Fruit fly (Drosophila melanogaster) S2 (cell line): ENCODE results near the gene Nup358.

Experiments used
- CG8478 ChIP-seq: fragments of >200 bp; optimal IDR thresholded peaks from 2 replicates; lab custom pipeline; 2018
- CTCF ChIP-seq, 2 experiments: fragments of >200 bp; optimal IDR thresholded peaks; 2 replicates each; lab custom pipeline; 2018

DNA sequence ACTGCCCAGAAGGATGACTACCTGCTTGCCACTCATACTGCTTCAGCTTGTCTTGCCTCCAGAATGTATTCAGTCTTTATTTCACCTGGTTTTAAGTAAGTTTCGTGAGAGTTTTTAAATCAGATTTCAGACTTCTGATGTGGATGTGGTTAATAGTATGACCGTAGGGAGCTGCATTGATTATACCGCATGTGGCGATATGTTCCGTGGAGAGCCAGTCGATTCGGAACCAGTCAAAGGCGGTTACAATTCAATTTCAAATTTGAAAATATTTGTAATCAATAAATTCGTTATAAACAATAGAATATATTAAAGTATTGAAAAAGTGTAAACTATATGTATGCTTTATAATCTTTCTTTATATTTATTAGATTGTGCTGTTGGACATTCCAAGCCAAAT is 13.8 kb upstream of the Nup358 start, which contains the start of gene Sil1:
- no peak for TF ChIP-seq CG8478 (lab: Kevin White, UChicago)
- TF ChIP-seq CTCF (optimal IDR thresholded peaks at IDR 0.05; lab: Kevin White, UChicago) = peak in 1 of 2 experiments; percentile 8
